Fruit fly (Drosophila melanogaster) whole organism, adult: ENCODE data around the gene Sec63.
A peak's percentile ranks its signal among the peaks of the same experiment; 100 is the strongest.

Experiments used
- CG5204 ChIP-seq: fragments of 200-800 bp; sonication (Bioruptor generic); optimal IDR thresholded peaks from 2 replicates; lab custom pipeline; 2016; ENCODE audit warnings: missing biosample characterization, missing genetic modification characterization
- CG7045 ChIP-seq: fragments of 200-800 bp; sonication (Bioruptor generic); optimal IDR thresholded peaks from 2 replicates; lab custom pipeline; 2017; ENCODE audit warnings: missing biosample characterization, mild to moderate bottlenecking, missing genetic modification characterization
- Clk ChIP-seq: fragments of 200-800 bp; sonication (Bioruptor generic); optimal IDR thresholded peaks from 2 replicates; lab custom pipeline; 2017; ENCODE audit warnings: missing biosample characterization, missing genetic modification characterization
- Crg-1 ChIP-seq: fragments of 200-800 bp; sonication (Bioruptor generic); optimal IDR thresholded peaks from 2 replicates; lab custom pipeline; 2016; ENCODE audit warnings: missing biosample characterization, missing genetic modification characterization
- cic ChIP-seq: fragments of 200-800 bp; sonication (Bioruptor generic); optimal IDR thresholded peaks from 2 replicates; lab custom pipeline; 2017; ENCODE audit warnings: missing biosample characterization, mild to moderate bottlenecking, missing genetic modification characterization, moderate library complexity
- kay ChIP-seq: fragments of 200-800 bp; sonication (Bioruptor generic); peaks from one replicate; lab custom pipeline; 2016; ENCODE audit warnings: missing biosample characterization, missing genetic modification characterization, borderline replicate concordance
- ovo ChIP-seq: fragments of 200-800 bp; sonication (Bioruptor generic); optimal IDR thresholded peaks from 2 replicates; lab custom pipeline; 2016; ENCODE audit warnings: missing biosample characterization, missing genetic modification characterization
- tj ChIP-seq: fragments of 200-800 bp; sonication (Bioruptor generic); optimal IDR thresholded peaks from 3 replicates; lab custom pipeline; 2017; ENCODE audit warnings: missing biosample characterization, mild to moderate bottlenecking, missing genetic modification characterization, moderate library complexity

DNA sequence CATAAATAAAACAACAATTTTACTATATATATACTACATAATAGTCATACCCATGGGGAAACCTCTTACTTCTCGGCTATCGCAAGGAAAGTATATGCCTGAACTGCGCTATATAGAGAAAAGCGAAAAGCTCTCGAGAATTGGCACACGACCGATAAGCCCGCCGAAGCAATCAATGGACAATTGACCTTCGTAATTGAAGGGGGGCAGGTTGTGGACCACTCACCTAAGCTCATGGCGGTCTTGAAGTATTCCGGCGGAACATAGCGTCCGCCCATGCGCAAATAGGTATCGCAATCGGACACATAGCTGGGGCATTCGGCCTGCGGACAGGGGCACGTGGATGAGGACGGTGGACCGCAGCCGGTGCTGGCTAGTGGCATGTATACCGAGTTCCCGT lies 20.0 kb downstream of the Sec63 start:
- TF ChIP-seq tj (GFP tag; lab: Kevin White, UChicago) (no peak), Crg-1 (GFP tag; lab: Kevin White, UChicago) (no peak), Clk (GFP tag; lab: Kevin White, UChicago) (no peak), CG5204 (GFP tag; lab: Kevin White, UChicago) (no peak), CG7045 (GFP tag; lab: Kevin White, UChicago) (no peak), ovo (GFP tag; lab: Kevin White, UChicago) (no peak), cic (peak; percentile 13), kay (GFP tag; lab: Kevin White, UChicago) (no peak)
